Fruit fly (Drosophila melanogaster): ENCODE measurements around the gene Ns3.

Gene Ns3

DNA sequence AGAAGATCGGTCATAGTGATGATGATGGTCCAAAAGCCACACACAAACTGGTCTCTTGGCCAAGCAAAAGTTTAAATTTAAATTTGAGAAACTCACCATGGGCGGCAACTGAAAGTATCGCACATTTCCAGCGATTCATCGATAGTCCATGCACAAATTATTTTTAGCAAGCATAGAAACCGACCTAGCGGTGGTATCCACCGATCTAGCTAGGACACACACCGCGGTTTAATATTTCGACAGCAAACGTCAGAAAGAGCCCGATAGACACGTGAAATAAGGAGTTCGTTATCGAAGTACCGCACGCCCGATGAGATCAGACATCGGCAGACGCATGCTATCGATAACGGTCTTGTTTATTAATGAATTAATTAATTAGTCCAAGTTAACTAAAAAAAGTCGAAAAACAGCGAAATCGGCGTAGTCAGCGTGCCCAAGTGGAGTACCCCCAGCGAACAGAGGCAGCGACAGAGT, 48.8 kb upstream of the Ns3 start, which contains the start of gene CG14795 (continued):
- TF ChIP-seq CG14710 (tag; optimal IDR thresholded peaks at IDR 0.05), result peak; percentile 75
- TF ChIP-seq CG6854 (GFP tag; optimal IDR thresholded peaks at IDR 0.05), result no peak
- no peak for TF ChIP-seq grn (GFP tag; optimal IDR thresholded peaks at IDR 0.05)
- TF ChIP-seq CG15269 (tag; optimal IDR thresholded peaks at IDR 0.05), result peak; percentile 6
- TF ChIP-seq klu (GFP tag; IDR thresholded peaks at IDR 0.05), result no peak
- TF ChIP-seq Atf3 (GFP tag; optimal IDR thresholded peaks at IDR 0.05), result peak; percentile 8
- TF ChIP-seq trem (tag; optimal IDR thresholded peaks at IDR 0.05), result peak; percentile 80
- TF ChIP-seq CG9437 (GFP tag; optimal IDR thresholded peaks at IDR 0.05), result no peak
- no peak for TF ChIP-seq CG12104 (GFP tag; optimal IDR thresholded peaks at IDR 0.05)
- no peak for TF ChIP-seq CG13296 (GFP tag; optimal IDR thresholded peaks at IDR 0.05)
- TF ChIP-seq Dll (GFP tag; IDR thresholded peaks at IDR 0.05; ENCODE audit: partially characterized antibody), result peak; percentile 93
- TF ChIP-seq CG15601 (tag; optimal IDR thresholded peaks at IDR 0.05), result peak; percentile 50
- no peak for TF ChIP-seq sima (GFP tag; optimal IDR thresholded peaks at IDR 0.05)
- TF ChIP-seq CG17568 (GFP tag; optimal IDR thresholded peaks at IDR 0.05), result no peak
- no peak for TF ChIP-seq GATAe (GFP tag; conservative IDR thresholded peaks at IDR 0.05)
- no peak for TF ChIP-seq CG11093 (GFP tag; IDR thresholded peaks at IDR 0.05)
- TF ChIP-seq Lpt (GFP tag; optimal IDR thresholded peaks at IDR 0.05), result no peak
- peak; percentile 85 for TF ChIP-seq CG9797 (GFP tag; optimal IDR thresholded peaks at IDR 0.05)
- no peak for TF ChIP-seq psq (GFP tag; optimal IDR thresholded peaks at IDR 0.05)
- TF ChIP-seq CG2712 (tag; optimal IDR thresholded peaks at IDR 0.05), result peak; percentile 59
- peak; percentile 59; the same call in 1 of the 3 replicates for TF ChIP-seq ken (GFP tag; IDR thresholded peaks at IDR 0.05)
- TF ChIP-seq da (GFP tag; optimal IDR thresholded peaks at IDR 0.05), result no peak
- TF ChIP-seq Ptx1 (GFP tag; IDR thresholded peaks at IDR 0.05), result peak; percentile 26; the same call in 1 of the 2 replicates
- no peak for TF ChIP-seq dan (GFP tag; IDR thresholded peaks at IDR 0.05)
- TF ChIP-seq dpn (GFP tag; optimal IDR thresholded peaks at IDR 0.05), result peak; percentile 39 to 43
- TF ChIP-seq cato (GFP tag; optimal IDR thresholded peaks at IDR 0.05; ENCODE audit: borderline replicate concordance), result no peak
- TF ChIP-seq Awh (GFP tag; IDR thresholded peaks at IDR 0.05), result no peak
- TF ChIP-seq Oli (tag; optimal IDR thresholded peaks at IDR 0.05), result no peak
- TF ChIP-seq Hmr (GFP tag; optimal IDR thresholded peaks at IDR 0.05), result peak; percentile 80
- no peak for TF ChIP-seq tll (GFP tag; optimal IDR thresholded peaks at IDR 0.05)
- no peak for TF ChIP-seq croc (GFP tag; conservative IDR thresholded peaks at IDR 0.05)
- TF ChIP-seq Atf6 (GFP tag; IDR thresholded peaks at IDR 0.05), result no peak
- no peak for TF ChIP-seq Taf1 (GFP tag; IDR thresholded peaks at IDR 0.05)
- TF ChIP-seq MBD-R2 (GFP tag; IDR thresholded peaks at IDR 0.05), result peak; percentile 57
- no peak for TF ChIP-seq D (optimal IDR thresholded peaks at IDR 0.05)
- no peak for TF ChIP-seq D (GFP tag; optimal IDR thresholded peaks at IDR 0.05)
- no peak for TF ChIP-seq mirr (GFP tag; optimal IDR thresholded peaks at IDR 0.05)
- TF ChIP-seq Hey (tag; optimal IDR thresholded peaks at IDR 0.05), result peak; percentile 0
- TF ChIP-seq CG2875 (GFP tag; optimal IDR thresholded peaks at IDR 0.05), result no peak
- TF ChIP-seq zen2 (GFP tag; IDR thresholded peaks at IDR 0.05; ENCODE audit: partially characterized antibody), result peak; percentile 84; the same call in 2 of the 3 replicates
- TF ChIP-seq pita (GFP tag; optimal IDR thresholded peaks at IDR 0.05), result peak; percentile 97
- no peak for TF ChIP-seq CG7357 (GFP tag; IDR thresholded peaks at IDR 0.05)
- TF ChIP-seq toy (GFP tag; IDR thresholded peaks at IDR 0.05), result no peak
- peak; percentile 97 for TF ChIP-seq HLH4C (GFP tag; IDR thresholded peaks at IDR 0.05; ENCODE audit: partially characterized antibody)
- TF ChIP-seq ranshi (GFP tag; IDR thresholded peaks at IDR 0.05), result no peak
- TF ChIP-seq ato (GFP tag; IDR thresholded peaks at IDR 0.05; ENCODE audit: partially characterized antibody), result peak; percentile 83
- TF ChIP-seq Lim3 (GFP tag; IDR thresholded peaks at IDR 0.05), result no peak
- no peak for TF ChIP-seq Six4 (GFP tag; optimal IDR thresholded peaks at IDR 0.05)
- TF ChIP-seq Doc3 (GFP tag; IDR thresholded peaks at IDR 0.05; ENCODE audit: partially characterized antibody), result peak; percentile 88
- 0 out of 2 replicates have a peak, but pooled peaks have one; percentile 28 for TF ChIP-seq ssp (GFP tag; IDR thresholded peaks at IDR 0.05)
- TF ChIP-seq Blimp-1 (GFP tag; optimal IDR thresholded peaks at IDR 0.05), result peak; percentile 4

Data from whole organism, embryonic.